Fruit fly (Drosophila melanogaster): ENCODE results near the gene Acf.
A peak's percentile ranks its signal among the peaks of the same experiment; 100 is the strongest.

DNA sequence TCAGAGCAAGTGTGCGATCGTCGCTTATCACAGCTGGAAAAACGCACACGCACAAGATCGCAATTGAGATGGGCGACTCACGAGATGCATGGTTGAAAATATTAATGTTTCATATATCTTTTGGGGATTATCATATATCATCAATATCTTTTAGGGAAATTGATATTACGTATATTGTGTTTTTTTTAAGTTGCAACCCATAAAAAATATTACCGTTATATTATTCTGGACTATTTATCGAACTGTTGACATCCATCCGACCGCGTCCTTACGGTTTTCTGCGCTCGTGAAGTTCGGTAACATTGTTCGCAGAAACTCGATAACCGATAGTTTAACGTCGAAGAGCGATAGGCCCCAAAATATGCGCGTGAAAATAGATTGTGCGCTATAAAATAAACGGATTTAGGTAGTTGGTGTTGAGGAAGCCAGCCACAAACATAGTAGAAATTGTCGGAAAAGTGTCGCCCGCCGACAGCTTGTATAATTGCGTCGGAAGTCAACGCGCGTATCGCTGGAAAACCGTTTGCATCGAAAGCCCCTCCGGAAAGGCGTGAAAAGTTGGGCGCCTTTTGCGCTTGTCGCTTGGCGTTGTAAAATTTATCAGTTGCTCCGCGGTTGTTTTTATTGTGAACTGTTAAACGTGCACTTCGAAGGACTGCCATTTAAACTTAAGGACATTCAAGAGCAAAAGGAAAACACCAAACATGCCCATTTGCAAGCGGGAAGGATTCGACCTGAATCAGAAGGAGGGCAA is at the start of gene Acf, which contains the start of gene Mccc1:
- peak; percentile 69 for TF ChIP-seq Crg-1 (GFP tag; optimal IDR thresholded peaks at IDR 0.05)
- peak; percentile 73 for TF ChIP-seq CG14711 (tag; optimal IDR thresholded peaks at IDR 0.05)
- TF ChIP-seq toe (GFP tag; optimal IDR thresholded peaks at IDR 0.05): no peak
- TF ChIP-seq CG7101 (tag; optimal IDR thresholded peaks at IDR 0.05): peak; percentile 34
- no peak for TF ChIP-seq CG33017 (tag; optimal IDR thresholded peaks at IDR 0.05)
- TF ChIP-seq bab1 (GFP tag; optimal IDR thresholded peaks at IDR 0.05): peak; percentile 59
